Worm (Caenorhabditis elegans) whole organism, L4/young adult: ENCODE data around the gene moc-3.

Experiments
- W03F9.2 ChIP-seq: fragments of 150-350 bp; optimal IDR thresholded peaks from 2 replicates; lab custom pipeline; 2014; ENCODE audit warnings: missing biosample characterization, missing genetic modification characterization
- dao-5 ChIP-seq: sonication (generic microtip); optimal IDR thresholded peaks from 2 replicates; lab custom pipeline; 2016; ENCODE audit warnings: missing genotype, missing genetic modification characterization, moderate library complexity, missing compliant biosample characterization
- him-1 ChIP-seq: sonication (generic microtip); optimal IDR thresholded peaks from 2 replicates; lab custom pipeline; 2016; ENCODE audit warnings: missing genotype, missing genetic modification reagents, missing genetic modification characterization, missing compliant biosample characterization

DNA sequence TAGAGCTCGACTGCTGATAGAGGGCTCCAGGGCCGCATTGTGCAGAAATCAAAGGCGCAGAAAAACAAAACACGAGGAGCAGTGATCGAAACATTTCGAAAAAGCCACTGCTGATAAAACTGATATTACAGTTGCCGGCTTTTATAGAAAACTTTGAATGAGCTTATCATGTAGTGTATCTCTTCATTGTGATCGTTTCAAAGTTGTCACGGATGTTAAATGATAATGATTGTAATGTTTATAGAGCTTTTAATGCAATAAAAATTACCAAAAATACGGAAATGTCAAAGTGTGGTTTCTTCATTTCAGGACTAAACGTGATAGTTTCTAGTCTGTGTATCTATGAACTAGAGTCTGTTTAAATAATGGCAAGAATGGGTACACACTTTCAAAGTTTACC lies 38.3 kb downstream of the moc-3 start, which contains the start of gene clec-52:
- TF ChIP-seq him-1 (tag; lab: Kevin White, UChicago): no peak
- no peak for TF ChIP-seq dao-5
- no peak for TF ChIP-seq W03F9.2 (tag; lab: Kevin White, UChicago)
